Worm (Caenorhabditis elegans): ENCODE data around the gene Y55B1BL.2.

- TF ChIP-seq unc-39 (tag; optimal IDR thresholded peaks at IDR 0.05) (no peak), lin-1 (GFP tag; IDR thresholded peaks at IDR 0.05) (no peak), nhr-76 (tag; optimal IDR thresholded peaks at IDR 0.05) (no peak), jun-1 (tag; optimal IDR thresholded peaks at IDR 0.05) (no peak), pqm-1 (tag; optimal IDR thresholded peaks at IDR 0.05) (no peak), egl-27 (tag; optimal IDR thresholded peaks at IDR 0.05) (no peak)
Measured at ce11 chrIII:352992-353391, 49.6 kb upstream of the Y55B1BL.2 start.

All from whole organism, L4 larva.